Worm (Caenorhabditis elegans): ENCODE results near the gene C29H12.6.

DNA sequence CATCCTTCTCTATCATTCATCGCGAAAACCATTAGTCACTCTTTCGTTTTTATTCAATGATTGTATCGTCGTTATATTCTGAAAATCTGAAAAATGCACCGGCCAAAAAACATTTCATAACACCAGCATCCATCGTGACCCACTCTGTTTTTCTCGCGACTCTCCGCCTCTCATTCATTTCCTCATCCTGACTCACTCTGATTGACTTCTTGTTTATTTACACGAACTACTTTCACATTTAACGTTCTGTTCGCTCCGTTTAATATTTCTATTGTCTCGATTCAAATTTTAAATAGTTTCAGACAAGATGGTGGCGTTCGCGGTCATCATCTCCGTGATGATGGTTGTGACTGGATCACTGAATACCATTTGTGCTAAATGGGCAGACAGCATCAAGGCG lies 5.5 kb upstream of the C29H12.6 start, which contains the start of gene C29H12.2:
- TF ChIP-seq nhr-179 (tag; optimal IDR thresholded peaks at IDR 0.05), result no peak
- TF ChIP-seq K12H6.12 (tag; optimal IDR thresholded peaks at IDR 0.05), result no peak
- no peak for TF ChIP-seq snpc-4 (GFP tag; optimal IDR thresholded peaks at IDR 0.05)
- TF ChIP-seq snpc-4 (tag; optimal IDR thresholded peaks at IDR 0.05), result no peak
- no peak for TF ChIP-seq ztf-25 (GFP tag; IDR thresholded peaks at IDR 0.05)
